Fruit fly (Drosophila melanogaster): ENCODE measurements around the gene Act5C.

Act5C gene

DNA sequence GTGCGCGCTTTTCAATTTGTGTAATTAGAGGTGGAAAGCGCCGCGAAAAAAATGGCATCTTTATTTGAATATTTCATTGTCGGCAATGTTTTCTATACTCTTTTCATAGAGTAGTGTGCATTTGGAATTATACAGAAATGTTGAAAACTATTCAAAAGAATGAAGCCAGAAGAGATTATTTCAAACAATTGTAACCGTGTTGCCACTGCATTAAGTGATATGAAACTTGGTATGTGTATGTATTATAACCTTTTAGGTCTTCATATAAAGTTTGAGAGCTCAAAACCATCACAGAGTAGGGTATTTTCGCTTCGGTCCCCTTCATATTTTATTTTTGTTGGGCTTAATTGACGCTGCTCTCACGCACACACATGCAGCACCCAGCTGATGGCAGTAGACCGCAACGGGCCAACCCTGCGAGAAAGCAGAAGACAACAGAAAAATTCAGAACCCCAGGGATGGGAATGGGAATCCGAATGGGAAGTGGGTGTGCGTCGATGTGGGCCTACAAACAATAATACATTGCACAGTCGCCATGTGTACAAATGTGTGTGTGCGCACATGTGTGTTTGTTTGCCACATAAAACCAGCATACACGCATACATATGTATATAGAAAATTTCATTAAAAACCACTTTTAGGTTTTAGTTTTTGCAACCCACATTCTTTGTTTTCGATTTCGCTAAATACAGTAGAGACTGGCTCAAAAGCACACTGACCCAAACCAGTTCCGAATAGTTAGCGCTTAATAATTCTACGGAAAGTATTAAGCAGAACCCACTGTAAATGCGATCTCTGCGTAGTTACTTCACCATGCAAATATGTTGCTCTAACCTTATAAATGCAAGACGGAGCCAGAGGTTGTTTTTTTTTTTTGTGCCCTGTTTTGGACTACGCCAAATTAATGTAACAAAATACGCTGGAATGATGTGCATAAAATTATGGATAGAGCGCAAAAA, 5.9 kb upstream of the Act5C start (continued):
- TF ChIP-seq nom (GFP tag; optimal IDR thresholded peaks at IDR 0.05) (no peak), Pdp1 (GFP tag; optimal IDR thresholded peaks at IDR 0.05) (no peak), ems (GFP tag; optimal IDR thresholded peaks at IDR 0.05) (peak; percentile 7), CG3726 (GFP tag; IDR thresholded peaks at IDR 0.05) (no peak), Adf1 (GFP tag; IDR thresholded peaks at IDR 0.05) (no peak), lbe (GFP tag; optimal IDR thresholded peaks at IDR 0.05) (no peak), CG10274 (GFP tag; optimal IDR thresholded peaks at IDR 0.05) (peak; percentile 36), CG6854 (GFP tag; optimal IDR thresholded peaks at IDR 0.05) (no peak), run (tag; optimal IDR thresholded peaks at IDR 0.05) (no peak), CG11696 (GFP tag; IDR thresholded peaks at IDR 0.05) (no peak), grau (tag; optimal IDR thresholded peaks at IDR 0.05) (peak; percentile 78), Taf1 (GFP tag; IDR thresholded peaks at IDR 0.05) (no peak), CG34376 (GFP tag; optimal IDR thresholded peaks at IDR 0.05) (no peak), CG12391 (tag; optimal IDR thresholded peaks at IDR 0.05) (no peak), dm (GFP tag; optimal IDR thresholded peaks at IDR 0.05) (no peak), CG17912 (GFP tag; optimal IDR thresholded peaks at IDR 0.05) (no peak), CG9876 (GFP tag; optimal IDR thresholded peaks at IDR 0.05) (no peak), Med (GFP tag) (peak; percentile 69), CG15073 (GFP tag; optimal IDR thresholded peaks at IDR 0.05) (no peak), Chrac-16 (GFP tag; optimal IDR thresholded peaks at IDR 0.05) (no peak), Atf3 (GFP tag; optimal IDR thresholded peaks at IDR 0.05) (no peak), CG15514 (GFP tag; optimal IDR thresholded peaks at IDR 0.05) (no peak), CG16813 (GFP tag; IDR thresholded peaks at IDR 0.05; ENCODE audit: partially characterized antibody) (no peak), Dref (GFP tag; IDR thresholded peaks at IDR 0.05) (no peak), Ptx1 (GFP tag; IDR thresholded peaks at IDR 0.05) (no peak), odd (GFP tag; optimal IDR thresholded peaks at IDR 0.05) (no peak), vnd (GFP tag; IDR thresholded peaks at IDR 0.05; ENCODE audit: partially characterized antibody) (no peak), CG1832 (GFP tag; optimal IDR thresholded peaks at IDR 0.05) (no peak), zf30C (GFP tag; optimal IDR thresholded peaks at IDR 0.05) (no peak), CG33557 (GFP tag; optimal IDR thresholded peaks at IDR 0.05) (no peak), CG7271 (tag; optimal IDR thresholded peaks at IDR 0.05) (no peak), CG9817 (tag; optimal IDR thresholded peaks at IDR 0.05) (peak; percentile 10), CG12071 (GFP tag; optimal IDR thresholded peaks at IDR 0.05) (no peak), CG31365 (tag; optimal IDR thresholded peaks at IDR 0.05) (no peak), Opbp (GFP tag; IDR thresholded peaks at IDR 0.05; ENCODE audit: partially characterized antibody) (no peak), crol (GFP tag; IDR thresholded peaks at IDR 0.05) (no peak), zfh2 (GFP tag; optimal IDR thresholded peaks at IDR 0.05) (peak; percentile 3), wor (GFP tag; IDR thresholded peaks at IDR 0.05) (no peak), inv (GFP tag; IDR thresholded peaks at IDR 0.05; ENCODE audit: partially characterized antibody) (no peak), tap (tag; optimal IDR thresholded peaks at IDR 0.05) (no peak), pum (GFP tag; optimal IDR thresholded peaks at IDR 0.05) (no peak), CG4617 (GFP tag; optimal IDR thresholded peaks at IDR 0.05; ENCODE audit: borderline replicate concordance) (no peak), tup (GFP tag; optimal IDR thresholded peaks at IDR 0.05) (no peak), en (GFP tag; optimal IDR thresholded peaks at IDR 0.05) (no peak), Sry-β (GFP tag; optimal IDR thresholded peaks at IDR 0.05) (no peak), fd102C (GFP tag; optimal IDR thresholded peaks at IDR 0.05) (no peak), CG7963 (GFP tag; IDR thresholded peaks at IDR 0.05; ENCODE audit: partially characterized antibody) (no peak), CG10959 (GFP tag; IDR thresholded peaks at IDR 0.05) (no peak)

All from whole organism, embryonic.